Worm (Caenorhabditis elegans) whole organism, early embryonic: ENCODE measurements around the gene T26C12.1.

Source experiments
- F13C5.2 ChIP-seq: sonication (generic microtip); optimal IDR thresholded peaks from 2 replicates; lab custom pipeline; 2017; ENCODE audit warnings: mild to moderate bottlenecking, missing genetic modification characterization, inconsistent platforms, missing compliant biosample characterization
- aly-1 ChIP-seq: sonication (generic microtip); optimal IDR thresholded peaks from 2 replicates; lab custom pipeline; 2016; ENCODE audit warnings: missing genetic modification characterization, missing compliant biosample characterization
- ama-1 ChIP-seq: fragments of 150-350 bp; optimal IDR thresholded peaks from 2 replicates; lab custom pipeline; 2014
- flt-1 ChIP-seq: fragments of 200-800 bp; sonication (Bioruptor generic); IDR thresholded peaks from 2 replicates; pipeline ENCODE4 v1.3.6; 2022; ENCODE audit warnings: missing genetic modification characterization, missing compliant biosample characterization
- pes-1 ChIP-seq: fragments of 200-800 bp; sonication (Bioruptor generic); IDR thresholded peaks from 2 replicates; pipeline ENCODE4 v1.3.6; 2022; ENCODE audit warnings: missing genetic modification reagents, missing genetic modification characterization, missing compliant biosample characterization
- tbx-11 ChIP-seq: fragments of 200-800 bp; sonication (Bioruptor generic); IDR thresholded peaks from 2 replicates; pipeline ENCODE4 v1.3.6; 2022; ENCODE audit warnings: missing genetic modification characterization, missing compliant biosample characterization
- tra-4 ChIP-seq: sonication (generic microtip); optimal IDR thresholded peaks from 2 replicates; lab custom pipeline; 2017; ENCODE audit warnings: missing genetic modification characterization, missing compliant biosample characterization

DNA sequence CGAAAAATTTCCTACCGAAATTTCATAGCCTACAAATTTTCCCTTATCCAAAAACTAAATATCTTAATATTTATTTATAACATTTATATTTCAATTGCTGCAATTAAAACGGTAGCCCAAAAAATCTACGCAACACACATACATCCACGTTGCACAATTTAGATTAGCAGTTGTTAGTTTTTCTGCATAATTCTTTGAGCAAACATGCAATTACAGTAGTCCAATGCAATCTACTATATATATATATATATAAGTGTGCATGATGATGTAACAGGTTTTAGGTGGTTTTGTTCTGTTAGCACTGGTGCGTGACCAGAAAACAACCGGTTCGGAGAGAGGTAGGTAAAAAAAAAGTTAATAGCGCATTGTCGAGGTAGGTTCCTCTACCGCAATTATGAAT lies 12.6 kb downstream of the T26C12.1 start:
- TF ChIP-seq F13C5.2: no peak
- TF ChIP-seq flt-1 (GFP tag; lab: Robert Waterston, UW): no peak
- TF ChIP-seq tbx-11: no peak
- no peak for TF ChIP-seq ama-1 (lab: Kevin White, UChicago)
- no peak for TF ChIP-seq pes-1
- no peak for TF ChIP-seq tra-4 (tag; lab: Kevin White, UChicago)
- no peak for TF ChIP-seq aly-1
